Worm (Caenorhabditis elegans): ENCODE data around the gene B0432.7.

Gene B0432.7

ce11 chrII:221212-221611 is 52.6 kb downstream of the B0432.7 start:
- peak; percentile 71 for TF ChIP-seq ztf-26 (tag; optimal IDR thresholded peaks at IDR 0.05)
- peak; percentile 86 for TF ChIP-seq attf-5 (GFP tag; optimal IDR thresholded peaks at IDR 0.05)
- peak; percentile 79 for TF ChIP-seq somi-1 (GFP tag; optimal IDR thresholded peaks at IDR 0.05)
- no peak for TF ChIP-seq F39B2.1 (GFP tag; IDR thresholded peaks at IDR 0.05)
- no peak for TF ChIP-seq lag-1 (GFP tag; IDR thresholded peaks at IDR 0.05)
- no peak for TF ChIP-seq F10E7.11 (tag; optimal IDR thresholded peaks at IDR 0.05)
- no peak for TF ChIP-seq ekl-4 (GFP tag; IDR thresholded peaks at IDR 0.05)
- 0 out of 2 replicates have a peak, but pooled peaks have one; percentile 44 for TF ChIP-seq hsf-1 (GFP tag; IDR thresholded peaks at IDR 0.05)
- TF ChIP-seq madf-8 (GFP tag; conservative IDR thresholded peaks at IDR 0.05), result no peak
- peak; percentile 68 for TF ChIP-seq egrh-3 (GFP tag; IDR thresholded peaks at IDR 0.05)
- TF ChIP-seq dpff-1 (tag; optimal IDR thresholded peaks at IDR 0.05), result no peak
- peak; percentile 65; the same call in 1 of the 2 replicates for TF ChIP-seq nfyb-1 (GFP tag; IDR thresholded peaks at IDR 0.05)
- TF ChIP-seq hmg-20 (GFP tag; IDR thresholded peaks at IDR 0.05), result no peak
- TF ChIP-seq ceh-40 (GFP tag; IDR thresholded peaks at IDR 0.05), result no peak
- TF ChIP-seq F52B5.7 (tag; optimal IDR thresholded peaks at IDR 0.05), result no peak
- peak; percentile 84 for TF ChIP-seq mcd-1 (GFP tag; IDR thresholded peaks at IDR 0.05)
- no peak for TF ChIP-seq rec-8 (tag; optimal IDR thresholded peaks at IDR 0.05)
- 0 out of 2 replicates have a peak, but pooled peaks have one; percentile 20 for TF ChIP-seq Y95B8A.8 (GFP tag; IDR thresholded peaks at IDR 0.05)
- TF ChIP-seq cebp-1 (GFP tag; IDR thresholded peaks at IDR 0.05), result peak; percentile 39; the same call in 1 of the 2 replicates
- TF ChIP-seq cebp-1 (tag; optimal IDR thresholded peaks at IDR 0.05), result peak; percentile 84
- TF ChIP-seq C17E4.6 (GFP tag; IDR thresholded peaks at IDR 0.05), result no peak
- no peak for TF ChIP-seq unc-130 (GFP tag; optimal IDR thresholded peaks at IDR 0.05)
- TF ChIP-seq K12H6.12 (tag; optimal IDR thresholded peaks at IDR 0.05), result peak; percentile 67
- no peak for TF ChIP-seq cebp-2 (GFP tag; IDR thresholded peaks at IDR 0.05)
- TF ChIP-seq ceh-27 (GFP tag; optimal IDR thresholded peaks at IDR 0.05), result peak; percentile 69
- TF ChIP-seq let-526 (GFP tag; IDR thresholded peaks at IDR 0.05), result peak; percentile 66
- TF ChIP-seq rpc-1 (optimal IDR thresholded peaks at IDR 0.05), result no peak
- no peak for TF ChIP-seq rpc-1 (tag; optimal IDR thresholded peaks at IDR 0.05)
- TF ChIP-seq tbp1 (GFP tag; optimal IDR thresholded peaks at IDR 0.05), result peak; percentile 36
- peak; percentile 41 for TF ChIP-seq repo-1 (tag; optimal IDR thresholded peaks at IDR 0.05)
- no peak for TF ChIP-seq hlh-12 (tag; optimal IDR thresholded peaks at IDR 0.05)
- TF ChIP-seq zim-3 (tag; optimal IDR thresholded peaks at IDR 0.05), result no peak
- TF ChIP-seq tlf-1 (GFP tag; optimal IDR thresholded peaks at IDR 0.05), result peak; percentile 38
- 0 out of 2 replicates have a peak, but pooled peaks have one; percentile 37 for TF ChIP-seq sea-2 (GFP tag; IDR thresholded peaks at IDR 0.05)
- TF ChIP-seq nhr-27 (tag; optimal IDR thresholded peaks at IDR 0.05), result no peak
- no peak for TF ChIP-seq him-1 (tag; optimal IDR thresholded peaks at IDR 0.05)
- TF ChIP-seq lin-26 (GFP tag; IDR thresholded peaks at IDR 0.05), result peak; percentile 69; the same call in 1 of the 2 replicates
- peak; percentile 96 for TF ChIP-seq zfh-2 (GFP tag; conservative IDR thresholded peaks at IDR 0.05)
- no peak for TF ChIP-seq F49E8.2 (tag; optimal IDR thresholded peaks at IDR 0.05; ENCODE audit: insufficient read depth)
- TF ChIP-seq attf-6 (GFP tag; IDR thresholded peaks at IDR 0.05), result no peak
- peak; percentile 38 for TF ChIP-seq die-1 (tag; optimal IDR thresholded peaks at IDR 0.05)
- TF ChIP-seq chd-7 (tag; optimal IDR thresholded peaks at IDR 0.05), result peak; percentile 32
- TF ChIP-seq dpl-1 (GFP tag; optimal IDR thresholded peaks at IDR 0.05), result no peak
- TF ChIP-seq lin-54 (GFP tag; optimal IDR thresholded peaks at IDR 0.05), result peak; percentile 28
- TF ChIP-seq lin-35 (GFP tag; optimal IDR thresholded peaks at IDR 0.05), result peak in 1 of 3 experiments; percentile 51
- TF ChIP-seq sdz-38 (tag; optimal IDR thresholded peaks at IDR 0.05), result peak; percentile 11
- TF ChIP-seq dox-1 (GFP tag; IDR thresholded peaks at IDR 0.05), result peak; percentile 64; the same call in 1 of the 2 replicates
- TF ChIP-seq atf-7 (tag; optimal IDR thresholded peaks at IDR 0.05), result peak; percentile 46
- peak; percentile 67 for TF ChIP-seq nhr-80 (tag; optimal IDR thresholded peaks at IDR 0.05)
- peak; percentile 79 for TF ChIP-seq lin-40 (tag; optimal IDR thresholded peaks at IDR 0.05)
